Fruit fly (Drosophila melanogaster) whole organism, embryonic: ENCODE data around the gene ich.
A peak's percentile ranks its signal among the peaks of the same experiment; 100 is the strongest.

Experiments used
- ATbp ChIP-seq: fragments of 200-800 bp; sonication (Bioruptor generic); optimal IDR thresholded peaks from 2 replicates; lab custom pipeline; 2017; ENCODE audit warnings: missing biosample characterization, mild to moderate bottlenecking, missing genetic modification characterization, missing genetic modification reagents
- Atf-2 ChIP-seq: fragments of 200-800 bp; sonication (Bioruptor generic); optimal IDR thresholded peaks from 2 replicates; lab custom pipeline; 2016; ENCODE audit warnings: missing biosample characterization, missing genetic modification characterization
- Bdp1 ChIP-seq: fragments of 200-800 bp; sonication (Bioruptor generic); optimal IDR thresholded peaks from 3 replicates; lab custom pipeline; 2016; ENCODE audit warnings: missing biosample characterization, missing genetic modification characterization
- CG10565 ChIP-seq: fragments of 200-800 bp; sonication (Bioruptor generic); optimal IDR thresholded peaks from 3 replicates; lab custom pipeline; 2016; ENCODE audit warnings: missing biosample characterization, mild to moderate bottlenecking, missing genetic modification characterization
- CG10654 ChIP-seq: fragments of 200-800 bp; sonication (Bioruptor generic); optimal IDR thresholded peaks from 2 replicates; lab custom pipeline; 2016; ENCODE audit warnings: missing biosample characterization, missing genetic modification characterization
- CG10979 ChIP-seq: fragments of 200-800 bp; sonication (Bioruptor generic); optimal IDR thresholded peaks from 2 replicates; lab custom pipeline; 2018; ENCODE audit warnings: missing biosample characterization, mild to moderate bottlenecking, missing genetic modification characterization, moderate library complexity
- CG11695 ChIP-seq: fragments of 200-800 bp; sonication (Bioruptor generic); IDR thresholded peaks from 3 replicates; pipeline ENCODE4 v1.3.6; 2022; ENCODE audit warnings: missing biosample characterization, missing genetic modification characterization
- CG11696 ChIP-seq: fragments of 200-800 bp; sonication (Bioruptor generic); IDR thresholded peaks from 2 replicates; pipeline ENCODE4 v1.3.6; 2022; ENCODE audit warnings: missing biosample characterization, missing genetic modification characterization
- CG12104 ChIP-seq: fragments of 200-800 bp; sonication (Bioruptor generic); optimal IDR thresholded peaks from 3 replicates; lab custom pipeline; 2016; ENCODE audit warnings: missing biosample characterization, missing genetic modification characterization
- CG1233 ChIP-seq: fragments of 200-800 bp; sonication (Bioruptor generic); optimal IDR thresholded peaks from 4 replicates; lab custom pipeline; 2018; ENCODE audit warnings: missing biosample characterization, mild to moderate bottlenecking, missing genetic modification characterization
- CG13894 ChIP-seq: fragments of 200-800 bp; sonication (Bioruptor generic); optimal IDR thresholded peaks from 3 replicates; lab custom pipeline; 2018; ENCODE audit warnings: missing biosample characterization, mild to moderate bottlenecking, missing genetic modification characterization, moderate library complexity
- CG14965 ChIP-seq: fragments of 200-800 bp; sonication (Bioruptor generic); optimal IDR thresholded peaks from 2 replicates; lab custom pipeline; 2016; ENCODE audit warnings: missing biosample characterization, missing genetic modification characterization, borderline replicate concordance
- CG15696 ChIP-seq: fragments of 200-800 bp; sonication (Bioruptor generic); optimal IDR thresholded peaks from 2 replicates; lab custom pipeline; 2019; ENCODE audit warnings: missing biosample characterization, mild to moderate bottlenecking, missing genetic modification characterization, moderate library complexity
- CG17568 ChIP-seq: fragments of 200-800 bp; sonication (Bioruptor generic); optimal IDR thresholded peaks from 2 replicates; lab custom pipeline; 2018; ENCODE audit warnings: missing biosample characterization, mild to moderate bottlenecking, missing genetic modification characterization, moderate library complexity
- CG2116 ChIP-seq: fragments of 200-800 bp; sonication (Bioruptor generic); optimal IDR thresholded peaks from 3 replicates; lab custom pipeline; 2018; ENCODE audit warnings: missing biosample characterization, mild to moderate bottlenecking, missing genetic modification characterization
- CG30020 ChIP-seq: fragments of 200-800 bp; optimal IDR thresholded peaks from 2 replicates; lab custom pipeline; 2019; ENCODE audit warnings: missing biosample characterization, mild to moderate bottlenecking, missing genetic modification characterization, moderate library complexity
- CG32767 ChIP-seq: fragments of 200-800 bp; sonication (Bioruptor generic); IDR thresholded peaks from 2 replicates; pipeline ENCODE4 v1.3.6; 2022; ENCODE audit warnings: missing biosample characterization, missing genetic modification characterization
- CG3726 ChIP-seq: fragments of 200-800 bp; sonication (Bioruptor generic); IDR thresholded peaks from 3 replicates; pipeline ENCODE4, ENCODE4 v1.3.6; 2022; ENCODE audit warnings: missing biosample characterization, missing genetic modification characterization
- CG6791 ChIP-seq: fragments of 200-800 bp; sonication (Bioruptor generic); IDR thresholded peaks from 3 replicates; pipeline ENCODE4 v1.3.6; 2022; ENCODE audit warnings: missing biosample characterization, missing genetic modification characterization; ENCODE audit not compliant: partially characterized antibody
- CG7963 ChIP-seq: fragments of 200-800 bp; sonication (Bioruptor generic); IDR thresholded peaks from 3 replicates; pipeline ENCODE4 v1.3.6; 2022; ENCODE audit warnings: missing biosample characterization, missing genetic modification characterization; ENCODE audit not compliant: partially characterized antibody
- CG8359 ChIP-seq: fragments of 200-800 bp; sonication (Bioruptor generic); optimal IDR thresholded peaks from 2 replicates; lab custom pipeline; 2017; ENCODE audit warnings: missing biosample characterization, mild to moderate bottlenecking, missing genetic modification characterization, borderline replicate concordance
- CG8388 ChIP-seq: fragments of 200-800 bp; sonication (Bioruptor generic); optimal IDR thresholded peaks from 2 replicates; lab custom pipeline; 2019; ENCODE audit warnings: missing biosample characterization, mild to moderate bottlenecking, missing genetic modification characterization, moderate library complexity
- CG9876 ChIP-seq: fragments of 200-800 bp; sonication (Bioruptor generic); optimal IDR thresholded peaks from 2 replicates; lab custom pipeline; 2016; ENCODE audit warnings: missing biosample characterization, missing genetic modification characterization
- CkIIα-i1 ChIP-seq: fragments of 200-800 bp; sonication (Bioruptor generic); IDR thresholded peaks from 2 replicates; pipeline ENCODE4 v1.3.6; 2022; ENCODE audit warnings: missing biosample characterization, missing genetic modification characterization
- Dip3 ChIP-seq: fragments of 200-800 bp; sonication (Bioruptor generic); optimal IDR thresholded peaks from 3 replicates; lab custom pipeline; 2016; ENCODE audit warnings: missing biosample characterization, missing genetic modification characterization
- Drgx ChIP-seq: fragments of 200-800 bp; sonication (Bioruptor generic); IDR thresholded peaks from 2 replicates; pipeline ENCODE4 v1.3.6; 2022; ENCODE audit warnings: missing biosample characterization, missing genetic modification characterization
- GATAe ChIP-seq: fragments of 200-800 bp; sonication (Bioruptor generic); conservative IDR thresholded peaks from 2 replicates; pipeline ENCODE4 v1.3.6; 2022; ENCODE audit warnings: missing biosample characterization, missing genetic modification characterization
- H15 ChIP-seq: fragments of 200-800 bp; sonication (Bioruptor generic); IDR thresholded peaks from 3 replicates; pipeline ENCODE4 v1.3.6; 2022; ENCODE audit warnings: missing biosample characterization, missing genetic modification characterization
- NK7.1 ChIP-seq: fragments of 200-800 bp; sonication (Bioruptor generic); optimal IDR thresholded peaks from 3 replicates; lab custom pipeline; 2016; ENCODE audit warnings: missing biosample characterization, missing genetic modification characterization
- Oaz ChIP-seq: fragments of 200-800 bp; sonication (Bioruptor generic); IDR thresholded peaks from 2 replicates; pipeline ENCODE4 v1.3.6; 2022; ENCODE audit warnings: missing biosample characterization, missing genetic modification characterization
- Taf1 ChIP-seq: fragments of 200-800 bp; sonication (Bioruptor generic); IDR thresholded peaks from 2 replicates; pipeline ENCODE4 v1.3.6; 2022; ENCODE audit warnings: missing biosample characterization, missing genetic modification characterization
- Xrp1 ChIP-seq: fragments of 200-800 bp; sonication (Bioruptor generic); IDR thresholded peaks from 2 replicates; pipeline ENCODE4 v1.3.6; 2022; ENCODE audit warnings: missing biosample characterization, missing genetic modification characterization
- YL-1 ChIP-seq: fragments of 200-800 bp; sonication (Bioruptor generic); optimal IDR thresholded peaks from 3 replicates; lab custom pipeline; 2017; ENCODE audit warnings: missing biosample characterization, mild to moderate bottlenecking, missing genetic modification characterization
- btn ChIP-seq: fragments of 200-800 bp; sonication (Bioruptor generic); optimal IDR thresholded peaks from 2 replicates; lab custom pipeline; 2016; ENCODE audit warnings: missing biosample characterization, missing genetic modification characterization
- chn ChIP-seq: fragments of 200-800 bp; sonication (Bioruptor generic); optimal IDR thresholded peaks from 2 replicates; lab custom pipeline; 2016; ENCODE audit warnings: missing biosample characterization, missing genetic modification characterization
- croc ChIP-seq: fragments of 200-800 bp; sonication (Bioruptor generic); conservative IDR thresholded peaks from 3 replicates; pipeline ENCODE4 v1.3.6; 2022; ENCODE audit warnings: missing biosample characterization, missing genetic modification characterization
- crol ChIP-seq: fragments of 200-800 bp; sonication (Bioruptor generic); IDR thresholded peaks from 2 replicates; pipeline ENCODE4 v1.3.6; 2022; ENCODE audit warnings: missing biosample characterization, missing genetic modification characterization
- dpn ChIP-seq, 2 experiments: fragments of 200-800 bp; sonication (Bioruptor generic); optimal IDR thresholded peaks; 3 replicates each; lab custom pipeline; 2016; ENCODE audit warnings: missing biosample characterization in 2 of 2, missing genetic modification characterization in 2 of 2
- ftz-f1 ChIP-seq: fragments of 200-800 bp; sonication (Bioruptor generic); optimal IDR thresholded peaks from 2 replicates; lab custom pipeline; 2016; ENCODE audit warnings: missing biosample characterization, missing genetic modification characterization
- grn ChIP-seq: fragments of 200-800 bp; sonication (Bioruptor generic); optimal IDR thresholded peaks from 3 replicates; lab custom pipeline; 2017; ENCODE audit warnings: missing biosample characterization, missing genetic modification characterization
- kah ChIP-seq: fragments of 200-800 bp; sonication (Bioruptor generic); optimal IDR thresholded peaks from 2 replicates; lab custom pipeline; 2018; ENCODE audit warnings: missing biosample characterization, mild to moderate bottlenecking, missing genetic modification characterization
- ken ChIP-seq: fragments of 200-800 bp; sonication (Bioruptor generic); IDR thresholded peaks from 3 replicates; pipeline ENCODE4 v1.3.6; 2022; ENCODE audit warnings: missing biosample characterization, missing genetic modification characterization
- lbe ChIP-seq: fragments of 200-800 bp; sonication (Bioruptor generic); optimal IDR thresholded peaks from 2 replicates; lab custom pipeline; 2016; ENCODE audit warnings: missing biosample characterization, mild to moderate bottlenecking, missing genetic modification characterization
- lov ChIP-seq, 2 experiments: fragments of 200-800 bp in 1 of 2; fragments of >200 bp in 1 of 2; sonication (Bioruptor generic) in 1 of 2; IDR thresholded peaks in 1 of 2; optimal IDR thresholded peaks in 1 of 2; 2 replicates in 1 of 2; 3 replicates in 1 of 2; pipeline versions ENCODE4 v1.3.6 to Lab custom; 2017 to 2022; ENCODE audit warnings: missing biosample characterization in 1 of 2, missing genetic modification characterization in 1 of 2
- stwl ChIP-seq: fragments of 200-800 bp; sonication (Bioruptor generic); optimal IDR thresholded peaks from 3 replicates; lab custom pipeline; 2018; ENCODE audit warnings: missing biosample characterization, mild to moderate bottlenecking, missing genetic modification characterization, moderate library complexity
- ttk ChIP-seq: fragments of 200-800 bp; sonication (Bioruptor generic); IDR thresholded peaks from 2 replicates; pipeline ENCODE4 v2.1.2; 2022; ENCODE audit warnings: missing biosample characterization, missing genetic modification characterization
- z ChIP-seq: fragments of 200-800 bp; sonication (Bioruptor generic); IDR thresholded peaks from 3 replicates; pipeline ENCODE4 v1.3.6; 2022; ENCODE audit warnings: missing biosample characterization, missing genetic modification characterization
- zen ChIP-seq: fragments of 200-800 bp; sonication (Bioruptor generic); optimal IDR thresholded peaks from 3 replicates; lab custom pipeline; 2018; ENCODE audit warnings: missing biosample characterization, mild to moderate bottlenecking, missing genetic modification characterization, moderate library complexity
- zfh1 ChIP-seq: fragments of 200-800 bp; sonication (Bioruptor generic); IDR thresholded peaks from 3 replicates; pipeline ENCODE4 v1.3.6; 2022; ENCODE audit warnings: missing biosample characterization, missing genetic modification characterization

ich gene

DNA sequence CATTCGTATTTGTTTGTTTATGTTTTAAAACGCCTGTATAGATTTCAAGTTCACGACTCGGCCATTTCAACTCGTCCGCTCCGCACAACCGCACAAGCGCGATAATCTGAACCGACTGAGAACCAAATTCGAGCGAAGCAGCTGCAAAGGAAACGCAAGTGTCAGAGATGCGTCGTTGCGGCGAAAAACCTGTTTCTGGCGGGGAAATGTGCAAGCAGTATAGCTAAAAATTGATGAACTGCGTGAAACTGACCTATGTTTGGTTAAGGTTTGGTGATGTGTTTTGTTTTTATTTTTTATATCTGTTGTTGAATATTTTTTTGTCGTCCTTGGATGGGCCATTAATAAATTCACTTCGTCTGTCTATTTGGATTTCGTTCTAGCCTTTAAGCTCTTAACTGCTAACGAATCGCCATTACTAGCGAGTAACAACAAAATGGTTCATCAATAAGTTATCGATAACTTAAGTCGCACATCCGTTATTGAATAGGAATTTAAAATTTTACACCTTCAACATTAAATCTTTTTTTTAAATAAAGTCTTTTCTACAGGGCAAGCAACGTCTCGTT is 31.0 kb downstream of the ich start, which contains the start of gene pyd (continued):
- peak; percentile 75 for TF ChIP-seq stwl
- TF ChIP-seq z (GFP tag; lab: Robert Waterston, UW) = no peak
- peak; percentile 64 for TF ChIP-seq chn (GFP tag; lab: Kevin White, UChicago)
- TF ChIP-seq btn (GFP tag; lab: Kevin White, UChicago) = peak; percentile 21
- peak; percentile 57 for TF ChIP-seq Xrp1 (GFP tag; lab: Robert Waterston, UW)
- no peak for TF ChIP-seq CG14965 (GFP tag; lab: Kevin White, UChicago)
- no peak for TF ChIP-seq H15
- no peak for TF ChIP-seq Taf1 (GFP tag; lab: Robert Waterston, UW)
- TF ChIP-seq CG9876 = peak; percentile 59
- TF ChIP-seq lbe = peak; percentile 3
- TF ChIP-seq grn (GFP tag; lab: Kevin White, UChicago) = peak; percentile 64
- no peak for TF ChIP-seq CG3726 (GFP tag; lab: Robert Waterston, UW)
- TF ChIP-seq CG11695 (GFP tag; lab: Robert Waterston, UW) = peak; percentile 53
- no peak for TF ChIP-seq CkIIα-i1
- TF ChIP-seq Drgx = no peak; the same call in 1 of the 2 replicates
- TF ChIP-seq dpn (GFP tag; optimal IDR thresholded peaks at IDR 0.05; lab: Kevin White, UChicago) = peak; percentile 43 to 61
- peak; percentile 31 for TF ChIP-seq Atf-2 (GFP tag; lab: Kevin White, UChicago)
- no peak for TF ChIP-seq CG10565
- peak; percentile 61 for TF ChIP-seq CG13894 (tag; lab: Kevin White, UChicago)
- peak; percentile 75 for TF ChIP-seq CG1233 (GFP tag; lab: Kevin White, UChicago)
- peak; percentile 39 for TF ChIP-seq CG15696 (tag; lab: Kevin White, UChicago)
- no peak for TF ChIP-seq GATAe
- peak; percentile 85 for TF ChIP-seq CG2116 (GFP tag; lab: Kevin White, UChicago)
- no peak for TF ChIP-seq CG8359 (GFP tag; lab: Kevin White, UChicago)
- TF ChIP-seq CG7963 (GFP tag; lab: Robert Waterston, UW) = 0 out of 3 replicates have a peak, but pooled peaks have one; percentile 33
- peak; percentile 58 for TF ChIP-seq CG30020 (tag; lab: Kevin White, UChicago)
- TF ChIP-seq Bdp1 (GFP tag; lab: Kevin White, UChicago) = peak; percentile 42
- TF ChIP-seq zfh1 (GFP tag; lab: Robert Waterston, UW) = 0 out of 3 replicates have a peak, but pooled peaks have one; percentile 51
- TF ChIP-seq kah = peak; percentile 43
- 0 out of 2 replicates have a peak, but pooled peaks have one; percentile 30 for TF ChIP-seq crol (GFP tag; lab: Robert Waterston, UW)
- TF ChIP-seq Dip3 (GFP tag; lab: Kevin White, UChicago) = peak; percentile 39
- peak; percentile 44 for TF ChIP-seq CG10654 (GFP tag; lab: Kevin White, UChicago)
- no peak for TF ChIP-seq Oaz (GFP tag; lab: Robert Waterston, UW)
- TF ChIP-seq YL-1 (GFP tag; lab: Kevin White, UChicago) = peak; percentile 35
- TF ChIP-seq CG8388 (GFP tag; lab: Kevin White, UChicago) = peak; percentile 49
- TF ChIP-seq CG12104 (GFP tag; lab: Kevin White, UChicago) = peak; percentile 13
- no peak for TF ChIP-seq CG32767
- TF ChIP-seq croc = 0 out of 3 replicates have a peak, but pooled peaks have one; percentile 16
- no peak for TF ChIP-seq ttk (GFP tag; lab: Robert Waterston, UW)
- TF ChIP-seq zen = peak; percentile 50
- no peak for TF ChIP-seq lov (optimal IDR thresholded peaks at IDR 0.05; lab: Kevin White, UChicago)
- TF ChIP-seq lov (GFP tag; IDR thresholded peaks at IDR 0.05; lab: Robert Waterston, UW) = peak; percentile 78; the same call in 2 of the 3 replicates
- TF ChIP-seq ken (GFP tag; lab: Robert Waterston, UW) = 0 out of 3 replicates have a peak, but pooled peaks have one; percentile 51
- TF ChIP-seq CG6791 (GFP tag; lab: Robert Waterston, UW) = 0 out of 3 replicates have a peak, but pooled peaks have one; percentile 34
- peak; percentile 49 for TF ChIP-seq CG10979 (tag; lab: Kevin White, UChicago)
- peak; percentile 51 for TF ChIP-seq NK7.1 (GFP tag; lab: Kevin White, UChicago)
- peak; percentile 13 for TF ChIP-seq CG17568 (GFP tag; lab: Kevin White, UChicago)
- peak; percentile 49 for TF ChIP-seq ftz-f1 (GFP tag; lab: Kevin White, UChicago)
- no peak for TF ChIP-seq CG11696 (GFP tag; lab: Robert Waterston, UW)
- TF ChIP-seq ATbp = no peak
